Worm (Caenorhabditis elegans) whole organism, early embryonic: ENCODE data around the gene Y50E8A.10.

Experiments
- aly-1 ChIP-seq: sonication (generic microtip); optimal IDR thresholded peaks from 2 replicates; lab custom pipeline; 2016; ENCODE audit warnings: missing genetic modification characterization, missing compliant biosample characterization
- ama-1 ChIP-seq: fragments of 150-350 bp; optimal IDR thresholded peaks from 2 replicates; lab custom pipeline; 2014
- ets-7 ChIP-seq: sonication (generic microtip); optimal IDR thresholded peaks from 2 replicates; lab custom pipeline; 2016; ENCODE audit warnings: missing genotype, missing genetic modification characterization, missing compliant biosample characterization
- flt-1 ChIP-seq: fragments of 200-800 bp; sonication (Bioruptor generic); IDR thresholded peaks from 2 replicates; pipeline ENCODE4 v1.3.6; 2022; ENCODE audit warnings: missing genetic modification characterization, missing compliant biosample characterization
- pes-1 ChIP-seq: fragments of 200-800 bp; sonication (Bioruptor generic); IDR thresholded peaks from 2 replicates; pipeline ENCODE4 v1.3.6; 2022; ENCODE audit warnings: missing genetic modification reagents, missing genetic modification characterization, missing compliant biosample characterization
- tbx-11 ChIP-seq: fragments of 200-800 bp; sonication (Bioruptor generic); IDR thresholded peaks from 2 replicates; pipeline ENCODE4 v1.3.6; 2022; ENCODE audit warnings: missing genetic modification characterization, missing compliant biosample characterization
- tbx-37 ChIP-seq: fragments of 200-800 bp; sonication (Bioruptor generic); conservative IDR thresholded peaks from 2 replicates; pipeline ENCODE4 v1.3.6; 2022; ENCODE audit warnings: missing genetic modification reagents, missing genetic modification characterization, missing compliant biosample characterization
- tra-4 ChIP-seq: sonication (generic microtip); optimal IDR thresholded peaks from 2 replicates; lab custom pipeline; 2017; ENCODE audit warnings: missing genetic modification characterization, missing compliant biosample characterization

ce11 chrV:14788462-14788861 lies 8.7 kb downstream of the Y50E8A.10 start:
- TF ChIP-seq tbx-37 (GFP tag; lab: Robert Waterston, UW) (no peak), ets-7 (tag; lab: Kevin White, UChicago) (no peak), pes-1 (GFP tag; lab: Robert Waterston, UW) (no peak), aly-1 (tag; lab: Kevin White, UChicago) (no peak), tra-4 (no peak), flt-1 (GFP tag; lab: Robert Waterston, UW) (no peak), ama-1 (lab: Kevin White, UChicago) (no peak), tbx-11 (GFP tag; lab: Robert Waterston, UW) (no peak)
